Fruit fly (Drosophila melanogaster) whole organism, prepupa: Measurements from ENCODE around the gene Acbp1.

Experiments
- CG31627 ChIP-seq: fragments of 200-800 bp; sonication (Bioruptor generic); optimal IDR thresholded peaks from 3 replicates; lab custom pipeline; 2016; ENCODE audit warnings: missing biosample characterization, missing genetic modification characterization
- CG4318 ChIP-seq: fragments of 200-800 bp; sonication (Bioruptor generic); optimal IDR thresholded peaks from 3 replicates; lab custom pipeline; 2017; ENCODE audit warnings: missing biosample characterization, mild to moderate bottlenecking, missing genetic modification characterization
- CG6276 ChIP-seq: fragments of 200-800 bp; sonication (Bioruptor generic); optimal IDR thresholded peaks from 2 replicates; lab custom pipeline; 2017; ENCODE audit warnings: missing biosample characterization, mild to moderate bottlenecking, missing genetic modification characterization
- CG8319 ChIP-seq: fragments of 200-800 bp; sonication (Bioruptor generic); optimal IDR thresholded peaks from 3 replicates; lab custom pipeline; 2016; ENCODE audit warnings: missing biosample characterization, missing genetic modification characterization
- Eip75B ChIP-seq: fragments of 200-800 bp; sonication (Bioruptor generic); optimal IDR thresholded peaks from 3 replicates; lab custom pipeline; 2016; ENCODE audit warnings: missing biosample characterization, missing genetic modification characterization
- Hr39 ChIP-seq: fragments of 200-800 bp; sonication (Bioruptor generic); optimal IDR thresholded peaks from 2 replicates; lab custom pipeline; 2016; ENCODE audit warnings: missing biosample characterization, missing genetic modification characterization
- Hr4 ChIP-seq: fragments of 200-800 bp; sonication (Bioruptor generic); optimal IDR thresholded peaks from 3 replicates; lab custom pipeline; 2016; ENCODE audit warnings: missing biosample characterization, missing genetic modification characterization
- OdsH ChIP-seq: fragments of 200-800 bp; sonication (Bioruptor generic); optimal IDR thresholded peaks from 3 replicates; lab custom pipeline; 2016; ENCODE audit warnings: missing biosample characterization, missing genetic modification characterization
- Sox14 ChIP-seq: fragments of 200-800 bp; sonication (Bioruptor generic); optimal IDR thresholded peaks from 3 replicates; lab custom pipeline; 2016; ENCODE audit warnings: missing biosample characterization, missing genetic modification characterization
- pdm3 ChIP-seq: fragments of 200-800 bp; sonication (Bioruptor generic); optimal IDR thresholded peaks from 3 replicates; lab custom pipeline; 2016; ENCODE audit warnings: missing biosample characterization, missing genetic modification characterization
- topi ChIP-seq: fragments of 200-800 bp; sonication (Bioruptor generic); optimal IDR thresholded peaks from 3 replicates; lab custom pipeline; 2016; ENCODE audit warnings: missing biosample characterization, missing genetic modification characterization

DNA sequence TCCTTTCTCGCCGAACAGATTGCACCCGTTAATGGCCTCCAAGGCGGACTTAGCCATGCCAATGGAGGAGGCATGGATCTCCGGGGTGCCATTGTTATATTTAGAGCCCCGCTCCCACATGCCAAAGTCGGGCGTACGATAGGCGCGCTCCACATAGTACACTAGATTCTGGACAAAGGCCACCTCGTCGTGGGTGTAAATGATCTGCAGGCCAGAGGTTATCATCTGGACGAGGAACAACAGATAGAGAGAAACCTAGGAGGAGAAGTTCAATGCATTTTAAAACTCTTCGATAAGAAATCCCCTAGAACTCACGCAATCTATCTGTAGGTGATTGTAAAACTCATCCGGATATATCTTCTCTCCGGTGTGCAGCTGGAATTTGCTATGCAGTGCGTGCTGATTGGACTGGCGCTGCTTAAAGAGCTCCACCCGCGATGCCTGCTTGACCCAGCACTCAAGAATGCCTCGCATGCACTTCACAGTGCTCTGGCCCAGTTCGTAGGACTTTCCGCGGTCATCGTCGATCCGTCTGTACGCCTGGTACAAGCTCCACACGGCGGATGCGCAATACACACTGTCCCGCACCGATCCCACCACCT, 33.6 kb upstream of the Acbp1 start:
- TF ChIP-seq pdm3 (GFP tag; lab: Kevin White, UChicago) (no peak), CG31627 (no peak), Eip75B (GFP tag; lab: Kevin White, UChicago) (no peak), CG8319 (GFP tag; lab: Kevin White, UChicago) (no peak), topi (GFP tag; lab: Kevin White, UChicago) (no peak), CG4318 (GFP tag; lab: Kevin White, UChicago) (no peak), Hr39 (GFP tag; lab: Kevin White, UChicago) (no peak), Hr4 (GFP tag; lab: Kevin White, UChicago) (no peak), CG6276 (GFP tag; lab: Kevin White, UChicago) (no peak), Sox14 (GFP tag; lab: Kevin White, UChicago) (no peak), OdsH (no peak)
